Fruit fly (Drosophila melanogaster): Measurements from ENCODE around the gene CG14220.

CG14220 gene

dm6 chrX:19640707-19641248, 39.1 kb upstream of the CG14220 start:
- TF ChIP-seq Rel (GFP tag; optimal IDR thresholded peaks at IDR 0.05), result no peak
- peak; percentile 98 for TF ChIP-seq Rel (tag; optimal IDR thresholded peaks at IDR 0.05)
- no peak for TF ChIP-seq Dif (GFP tag; optimal IDR thresholded peaks at IDR 0.05; ENCODE audit: partially characterized antibody)
- TF ChIP-seq Myc (optimal IDR thresholded peaks at IDR 0.05), result peak; percentile 50

DNA sequence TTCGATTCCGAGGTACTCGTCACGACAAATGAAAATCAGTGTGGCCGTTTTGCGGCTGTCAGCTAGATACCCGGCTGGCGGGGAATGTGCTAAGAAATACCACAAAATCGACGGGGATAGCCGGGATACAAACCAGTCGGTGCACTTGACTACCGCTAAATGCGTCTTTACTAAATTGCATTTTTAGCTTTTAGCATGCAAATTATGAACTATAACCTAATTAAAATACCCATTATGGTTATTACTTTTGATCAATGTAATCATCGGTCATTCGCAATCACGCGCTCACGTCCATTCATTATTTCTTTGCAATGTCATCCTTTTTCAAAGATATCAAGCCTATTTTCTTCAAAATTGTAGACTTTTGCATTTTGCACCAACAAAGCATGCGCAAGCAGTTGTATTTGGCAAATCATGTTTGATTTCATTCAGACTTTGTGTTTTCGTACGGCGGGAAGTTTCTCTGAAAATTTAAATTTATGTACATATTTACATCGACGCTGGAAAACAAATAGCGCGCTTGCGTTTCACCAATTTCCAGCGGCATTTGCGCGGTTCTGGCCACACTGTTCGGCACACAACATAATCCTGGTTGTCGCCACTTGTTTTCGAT, 36.8 kb upstream of the CG14220 start, which contains the start of gene Rcd-1:
TSS of gene Rcd-1 (plus strand) at position 440 of the 613 bp plus-strand sequence.
- TF ChIP-seq Mio (GFP tag; optimal IDR thresholded peaks at IDR 0.05), result no peak
- TF ChIP-seq CG9705 (GFP tag; optimal IDR thresholded peaks at IDR 0.05), result no peak
- TF ChIP-seq N (GFP tag; optimal IDR thresholded peaks at IDR 0.05), result no peak
- TF ChIP-seq CrebA (GFP tag; optimal IDR thresholded peaks at IDR 0.05; ENCODE audit: borderline replicate concordance), result no peak
- TF ChIP-seq Dfd (GFP tag; optimal IDR thresholded peaks at IDR 0.05), result no peak
- TF ChIP-seq CG32264 (GFP tag; optimal IDR thresholded peaks at IDR 0.05), result no peak

DNA sequence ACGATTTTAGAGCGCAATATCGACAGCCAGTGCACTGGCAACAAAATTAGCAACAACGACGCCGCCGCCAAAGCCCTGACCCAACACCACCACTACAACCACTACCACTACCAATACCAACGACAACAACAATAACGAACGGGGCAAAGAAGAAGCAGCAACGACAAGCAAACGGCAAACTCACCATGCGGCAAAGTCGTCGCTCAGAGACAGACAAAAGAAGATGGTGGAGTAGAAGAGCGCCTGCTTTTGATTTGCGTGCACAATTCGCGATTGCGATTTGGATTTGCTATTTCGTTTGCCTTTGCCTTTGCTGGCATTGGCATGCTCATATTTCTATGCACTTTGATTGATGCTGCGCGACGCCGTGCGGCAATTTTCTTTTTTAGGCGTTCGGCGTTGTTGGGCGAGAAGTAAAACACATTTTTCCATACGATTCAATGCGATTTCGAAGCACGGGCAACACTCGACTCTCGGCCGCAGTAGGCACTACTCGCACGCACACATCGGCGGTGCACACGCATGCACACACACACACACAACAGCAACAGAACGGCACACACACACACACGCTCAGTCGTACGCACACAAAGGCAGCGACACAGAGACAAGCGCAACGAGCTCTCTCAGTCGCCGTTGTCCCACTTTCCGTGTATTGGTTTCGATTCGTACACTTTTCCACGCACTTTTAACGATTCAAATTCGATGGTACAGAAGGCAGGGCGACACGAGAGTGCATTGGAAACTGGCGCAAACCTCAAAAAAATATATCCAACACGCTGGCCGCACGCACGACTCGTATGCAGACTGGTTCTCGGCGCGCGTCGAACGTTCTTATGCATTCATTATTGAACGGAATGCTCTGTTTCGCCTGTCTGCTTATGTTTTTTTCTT, 36.0 kb upstream of the CG14220 start:
- TF ChIP-seq ey (GFP tag; optimal IDR thresholded peaks at IDR 0.05) (no peak), N (GFP tag; optimal IDR thresholded peaks at IDR 0.05) (peak; percentile 99), Dif (GFP tag; optimal IDR thresholded peaks at IDR 0.05; ENCODE audit: partially characterized antibody) (peak; percentile 15), h (GFP tag; optimal IDR thresholded peaks at IDR 0.05) (peak; percentile 0), Abd-B (GFP tag; optimal IDR thresholded peaks at IDR 0.05) (peak; percentile 61)

- TF ChIP-seq Rel (GFP tag; optimal IDR thresholded peaks at IDR 0.05) (no peak), Rel (tag; optimal IDR thresholded peaks at IDR 0.05) (peak; percentile 32), tai (GFP tag; optimal IDR thresholded peaks at IDR 0.05) (no peak), fru (GFP tag; optimal IDR thresholded peaks at IDR 0.05) (peak; percentile 27), Jra (GFP tag; optimal IDR thresholded peaks at IDR 0.05) (no peak), CrebA (GFP tag; optimal IDR thresholded peaks at IDR 0.05; ENCODE audit: borderline replicate concordance) (no peak), jim (GFP tag; optimal IDR thresholded peaks at IDR 0.05) (no peak), Myc (optimal IDR thresholded peaks at IDR 0.05) (peak; percentile 52), HLH106 (tag; optimal IDR thresholded peaks at IDR 0.05) (no peak), OdsH (GFP tag; optimal IDR thresholded peaks at IDR 0.05) (no peak), Sp1 (GFP tag; optimal IDR thresholded peaks at IDR 0.05) (peak; percentile 16), N (GFP tag; optimal IDR thresholded peaks at IDR 0.05) (no peak), Vsx2 (GFP tag; optimal IDR thresholded peaks at IDR 0.05; ENCODE audit: partially characterized antibody) (no peak), GATAd (GFP tag; optimal IDR thresholded peaks at IDR 0.05) (no peak), Mio (GFP tag; optimal IDR thresholded peaks at IDR 0.05) (no peak), Dif (GFP tag; optimal IDR thresholded peaks at IDR 0.05; ENCODE audit: partially characterized antibody) (peak; percentile 78), Hr83 (GFP tag; optimal IDR thresholded peaks at IDR 0.05; ENCODE audit: poor library complexity, severe bottlenecking) (no peak), foxo (GFP tag; optimal IDR thresholded peaks at IDR 0.05) (peak in 1 of 2 experiments; percentile 21), sage (GFP tag; optimal IDR thresholded peaks at IDR 0.05) (no peak), h (GFP tag; optimal IDR thresholded peaks at IDR 0.05) (peak; percentile 43), rgr (GFP tag; optimal IDR thresholded peaks at IDR 0.05) (peak; percentile 33), CG9705 (GFP tag; optimal IDR thresholded peaks at IDR 0.05) (no peak), woc (GFP tag; optimal IDR thresholded peaks at IDR 0.05) (no peak), Hnf4 (GFP tag; optimal IDR thresholded peaks at IDR 0.05) (no peak), Hr78 (GFP tag; optimal IDR thresholded peaks at IDR 0.05) (no peak), sv (GFP tag; optimal IDR thresholded peaks at IDR 0.05) (no peak), usp (GFP tag; optimal IDR thresholded peaks at IDR 0.05) (no peak), CG32264 (GFP tag; optimal IDR thresholded peaks at IDR 0.05) (no peak), Dfd (GFP tag; optimal IDR thresholded peaks at IDR 0.05) (no peak), ey (GFP tag; optimal IDR thresholded peaks at IDR 0.05) (no peak), br (GFP tag; optimal IDR thresholded peaks at IDR 0.05) (peak; percentile 13), lola (GFP tag; optimal IDR thresholded peaks at IDR 0.05) (no peak), brk (GFP tag; optimal IDR thresholded peaks at IDR 0.05) (no peak), dl (GFP tag; optimal IDR thresholded peaks at IDR 0.05; ENCODE audit: insufficient read depth in 1 of 2, partially characterized antibody in 2 of 2) (peak in 1 of 2 experiments; percentile 58), Abd-B (GFP tag; optimal IDR thresholded peaks at IDR 0.05) (no peak), dsf (GFP tag; optimal IDR thresholded peaks at IDR 0.05; ENCODE audit: borderline replicate concordance) (no peak), dmrt93B (GFP tag; optimal IDR thresholded peaks at IDR 0.05) (no peak), pan (optimal IDR thresholded peaks at IDR 0.05) (no peak), psq (GFP tag; optimal IDR thresholded peaks at IDR 0.05) (peak; percentile 79)
These were observed 35.4 kb upstream of the CG14220 start for dm6 chrX:19637002-19637420.

All from whole organism, wandering third instar larva.